Worm (Caenorhabditis elegans) whole organism, midembryonic: Measurements from ENCODE around the gene acp-7.

Source experiments
- T22C8.4 ChIP-seq: fragments of 200-800 bp; sonication (Bioruptor generic); IDR thresholded peaks from 2 replicates; pipeline ENCODE4 v1.3.6; 2022; ENCODE audit warnings: missing genetic modification characterization, missing compliant biosample characterization
- flt-1 ChIP-seq: fragments of 200-800 bp; sonication (Bioruptor generic); IDR thresholded peaks from 2 replicates; pipeline ENCODE4 v1.3.6; 2022; ENCODE audit warnings: missing genetic modification characterization, missing compliant biosample characterization
- klf-2 ChIP-seq: fragments of 200-800 bp; sonication (Bioruptor generic); conservative IDR thresholded peaks from 2 replicates; pipeline ENCODE4 v1.3.6; 2022; ENCODE audit warnings: missing genetic modification reagents, missing genetic modification characterization, missing compliant biosample characterization
- med-1 ChIP-seq: sonication (generic microtip); optimal IDR thresholded peaks from 2 replicates; lab custom pipeline; 2017; ENCODE audit warnings: missing genetic modification characterization, mild to moderate bottlenecking, missing compliant biosample characterization, antibody characterized with exemption, missing genetic modification reagents; ENCODE audit not compliant: insufficient read depth

- TF ChIP-seq med-1 (GFP tag; lab: Kevin White, UChicago) = no peak
- TF ChIP-seq klf-2 (GFP tag; lab: Robert Waterston, UW) = no peak
- no peak for TF ChIP-seq T22C8.4 (GFP tag; lab: Robert Waterston, UW)
- no peak for TF ChIP-seq flt-1 (GFP tag; lab: Robert Waterston, UW)
Observed at ce11 chrIV:6388550-6388949, 42.9 kb downstream of the acp-7 start.
